Fruit fly (Drosophila melanogaster): Measurements from ENCODE around the gene CG14641.

Gene CG14641

DNA sequence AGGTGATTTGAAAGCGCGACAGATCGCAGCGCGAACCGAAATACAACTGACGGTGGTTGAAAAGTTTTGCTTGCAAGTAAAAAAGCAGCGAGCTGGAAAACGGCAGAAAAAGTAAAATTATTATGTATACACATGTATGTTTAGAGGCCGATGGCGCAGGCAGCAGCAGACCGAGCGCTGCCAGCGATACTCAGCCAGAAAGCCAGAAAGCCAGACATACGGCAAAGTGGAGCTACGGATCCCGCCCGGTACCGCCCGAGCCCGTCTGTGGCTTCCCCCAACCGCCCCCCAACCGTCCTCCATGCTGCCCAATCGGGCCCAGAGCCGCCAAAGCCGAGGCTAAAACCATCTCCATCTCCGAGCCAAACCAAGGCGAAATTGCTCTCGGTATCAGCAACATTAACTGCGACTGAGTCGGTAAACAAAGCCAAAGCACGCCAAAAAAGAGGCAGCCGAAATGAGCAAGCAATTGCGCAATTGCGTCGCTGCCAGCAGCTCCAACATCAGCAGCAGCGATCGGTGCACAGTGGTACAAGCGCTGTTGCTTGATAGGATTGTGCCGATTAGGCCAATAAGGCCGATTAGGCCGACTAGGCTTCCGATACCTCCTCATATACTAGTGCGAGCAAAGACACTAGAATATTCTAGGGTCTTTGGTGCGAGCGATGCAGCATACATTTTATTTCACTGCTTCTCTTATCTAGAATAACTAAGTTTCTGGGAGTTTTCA lies 16.7 kb downstream of the CG14641 start, which contains the start of gene CG14636 (continued):
- TF ChIP-seq az2 (GFP tag; optimal IDR thresholded peaks at IDR 0.05): peak; percentile 50
- peak; percentile 65 for TF ChIP-seq CG17359 (tag; optimal IDR thresholded peaks at IDR 0.05)
- TF ChIP-seq Ets97D (GFP tag; optimal IDR thresholded peaks at IDR 0.05): peak; percentile 14
- TF ChIP-seq fd102C (GFP tag; optimal IDR thresholded peaks at IDR 0.05): no peak
- peak; percentile 41; the same call in 2 of the 3 replicates for TF ChIP-seq knrl (GFP tag; IDR thresholded peaks at IDR 0.05; ENCODE audit: partially characterized antibody)
- TF ChIP-seq toy (GFP tag; IDR thresholded peaks at IDR 0.05): 0 out of 2 replicates have a peak, but pooled peaks have one; percentile 15
- peak; percentile 70 for TF ChIP-seq CG14667 (GFP tag; IDR thresholded peaks at IDR 0.05)
- TF ChIP-seq Atf6 (GFP tag; IDR thresholded peaks at IDR 0.05): peak; percentile 83
- no peak for TF ChIP-seq CG8765 (GFP tag; IDR thresholded peaks at IDR 0.05)
- TF ChIP-seq CG5953 (GFP tag; IDR thresholded peaks at IDR 0.05): peak; percentile 67; the same call in 1 of the 2 replicates
- peak; percentile 73 for TF ChIP-seq CG6765 (GFP tag; optimal IDR thresholded peaks at IDR 0.05)
- peak; percentile 22 for TF ChIP-seq CG12104 (GFP tag; optimal IDR thresholded peaks at IDR 0.05)
- TF ChIP-seq CG12391 (tag; optimal IDR thresholded peaks at IDR 0.05): peak; percentile 47
- peak; percentile 53 for TF ChIP-seq Myb (GFP tag; optimal IDR thresholded peaks at IDR 0.05)
- TF ChIP-seq amos (GFP tag; IDR thresholded peaks at IDR 0.05; ENCODE audit: partially characterized antibody): no peak
- peak; percentile 39 for TF ChIP-seq CG9727 (GFP tag; optimal IDR thresholded peaks at IDR 0.05)
- no peak for TF ChIP-seq dan (GFP tag; IDR thresholded peaks at IDR 0.05)
- no peak for TF ChIP-seq CG17802 (tag; optimal IDR thresholded peaks at IDR 0.05)

DNA sequence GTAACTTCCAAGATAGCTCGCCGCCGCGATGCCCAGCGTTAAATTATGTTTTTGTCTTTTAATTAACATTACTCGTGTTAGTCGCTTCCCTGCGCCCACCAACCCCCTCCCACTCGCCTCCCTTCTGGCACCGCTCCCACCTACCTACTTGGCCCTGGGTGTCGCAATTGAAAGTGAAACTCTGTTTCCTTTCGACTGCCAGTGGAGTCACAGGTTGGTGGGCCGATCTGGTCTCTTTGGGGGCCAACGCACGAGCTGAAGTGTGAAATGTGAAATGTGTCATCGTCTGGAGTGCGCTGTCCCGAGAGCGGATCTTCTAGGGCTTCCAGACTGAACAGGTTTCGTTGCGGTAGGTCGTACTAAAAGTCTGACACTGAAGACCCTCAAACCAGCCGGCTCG lies 17.5 kb downstream of the CG14641 start:
- TF ChIP-seq CG15011 (GFP tag; optimal IDR thresholded peaks at IDR 0.05) (no peak), Deaf1 (tag; optimal IDR thresholded peaks at IDR 0.05) (no peak), Blimp-1 (GFP tag; optimal IDR thresholded peaks at IDR 0.05) (peak; percentile 60)

DNA sequence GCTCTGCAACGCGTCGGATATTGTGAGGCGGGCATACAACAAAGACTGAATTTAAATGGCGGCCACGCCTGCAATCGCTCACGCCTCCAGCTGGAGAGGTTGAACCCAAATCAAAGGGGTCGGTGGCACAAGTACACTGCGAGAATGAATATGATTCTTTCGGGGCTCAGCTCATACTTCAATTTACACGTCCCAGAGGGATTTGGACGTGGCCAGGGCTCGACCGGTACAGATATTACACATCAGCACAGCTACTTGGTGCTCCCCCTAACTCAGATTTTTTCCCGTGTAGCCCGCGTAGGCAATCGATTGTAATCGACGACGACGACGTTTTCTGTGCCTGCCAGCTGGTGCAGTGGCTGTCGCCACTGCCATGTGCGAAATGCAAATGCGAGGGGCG lies 18.1 kb downstream of the CG14641 start:
- peak; percentile 68 for TF ChIP-seq CG8944 (GFP tag; optimal IDR thresholded peaks at IDR 0.05)
- TF ChIP-seq CG13287 (GFP tag; IDR thresholded peaks at IDR 0.05; ENCODE audit: partially characterized antibody): no peak
- peak; percentile 32 for TF ChIP-seq Bteb2 (GFP tag; optimal IDR thresholded peaks at IDR 0.05)
- TF ChIP-seq CG9215 (GFP tag; IDR thresholded peaks at IDR 0.05): peak; percentile 69
- TF ChIP-seq CG32532 (GFP tag; IDR thresholded peaks at IDR 0.05): peak; percentile 79
- TF ChIP-seq CG8765 (GFP tag; IDR thresholded peaks at IDR 0.05): peak; percentile 16; the same call in 1 of the 2 replicates
- TF ChIP-seq HLH54F (GFP tag; optimal IDR thresholded peaks at IDR 0.05): peak; percentile 68
- peak; percentile 83 for TF ChIP-seq CG11247 (GFP tag; IDR thresholded peaks at IDR 0.05)
- peak; percentile 82 for TF ChIP-seq lab (GFP tag; optimal IDR thresholded peaks at IDR 0.05)
- TF ChIP-seq CG18619 (GFP tag; optimal IDR thresholded peaks at IDR 0.05): peak; percentile 61
- peak; percentile 80 for TF ChIP-seq CG3847 (GFP tag; IDR thresholded peaks at IDR 0.05)
- TF ChIP-seq lov (optimal IDR thresholded peaks at IDR 0.05): no peak
- peak; percentile 86 for TF ChIP-seq lov (GFP tag; IDR thresholded peaks at IDR 0.05)
- TF ChIP-seq CG11093 (GFP tag; IDR thresholded peaks at IDR 0.05): peak; percentile 82
- TF ChIP-seq Fer3 (tag; optimal IDR thresholded peaks at IDR 0.05): peak; percentile 64
- peak; percentile 61 for TF ChIP-seq fu2 (GFP tag; optimal IDR thresholded peaks at IDR 0.05)
- TF ChIP-seq CG6765 (GFP tag; optimal IDR thresholded peaks at IDR 0.05): no peak
- TF ChIP-seq CG43689 (GFP tag; IDR thresholded peaks at IDR 0.05): peak; percentile 70
- TF ChIP-seq CG15514 (GFP tag; optimal IDR thresholded peaks at IDR 0.05): peak; percentile 48
- TF ChIP-seq CG17829 (tag; optimal IDR thresholded peaks at IDR 0.05): peak; percentile 73
- peak; percentile 60 for TF ChIP-seq caup (GFP tag; optimal IDR thresholded peaks at IDR 0.05; ENCODE audit: severe bottlenecking)
- TF ChIP-seq tx (GFP tag; optimal IDR thresholded peaks at IDR 0.05): peak; percentile 57
- TF ChIP-seq CG7786 (GFP tag; optimal IDR thresholded peaks at IDR 0.05): peak; percentile 65
- TF ChIP-seq CG1529 (GFP tag; optimal IDR thresholded peaks at IDR 0.05): peak; percentile 62
- TF ChIP-seq rib (GFP tag; IDR thresholded peaks at IDR 0.05): peak; percentile 46; the same call in 1 of the 2 replicates
- peak; percentile 60 for TF ChIP-seq Camta (GFP tag; optimal IDR thresholded peaks at IDR 0.05)
- TF ChIP-seq Ada2b (GFP tag; IDR thresholded peaks at IDR 0.05): peak; percentile 91
- 0 out of 3 replicates have a peak, but pooled peaks have one; percentile 51 for TF ChIP-seq z (GFP tag; IDR thresholded peaks at IDR 0.05)

All from whole organism, embryonic.